Fruit fly (Drosophila melanogaster) whole organism, embryonic: Measurements from ENCODE around the gene ghi.

Source experiments
- Abd-B ChIP-seq: fragments of 200-800 bp; sonication (Bioruptor generic); optimal IDR thresholded peaks from 2 replicates; lab custom pipeline; 2018; ENCODE audit warnings: missing biosample characterization, mild to moderate bottlenecking, missing genetic modification characterization, moderate library complexity
- Bgb ChIP-seq: fragments of 200-800 bp; sonication (Bioruptor generic); IDR thresholded peaks from 2 replicates; pipeline ENCODE4 v1.3.6; 2022; ENCODE audit warnings: missing biosample characterization, missing genetic modification characterization; ENCODE audit not compliant: partially characterized antibody
- BtbVII ChIP-seq: fragments of 200-800 bp; sonication (Bioruptor generic); optimal IDR thresholded peaks from 3 replicates; lab custom pipeline; 2017; ENCODE audit warnings: missing biosample characterization, mild to moderate bottlenecking, missing genetic modification characterization
- CG10543 ChIP-seq: fragments of 200-800 bp; sonication (Bioruptor generic); optimal IDR thresholded peaks from 3 replicates; lab custom pipeline; 2017; ENCODE audit warnings: missing biosample characterization, mild to moderate bottlenecking, missing genetic modification characterization, moderate library complexity
- CG11504 ChIP-seq: fragments of 200-800 bp; sonication (Bioruptor generic); optimal IDR thresholded peaks from 3 replicates; lab custom pipeline; 2019; ENCODE audit warnings: missing biosample characterization, mild to moderate bottlenecking, missing genetic modification characterization, moderate library complexity
- CG12219 ChIP-seq: fragments of 200-800 bp; sonication (Bioruptor generic); optimal IDR thresholded peaks from 3 replicates; lab custom pipeline; 2018; ENCODE audit warnings: missing biosample characterization, mild to moderate bottlenecking, missing genetic modification characterization
- CG12299 ChIP-seq: fragments of 200-800 bp; sonication (Bioruptor generic); optimal IDR thresholded peaks from 2 replicates; lab custom pipeline; 2018; ENCODE audit warnings: missing biosample characterization, mild to moderate bottlenecking, missing genetic modification characterization
- CG15514 ChIP-seq: fragments of 200-800 bp; sonication (Bioruptor generic); optimal IDR thresholded peaks from 3 replicates; lab custom pipeline; 2017; ENCODE audit warnings: missing biosample characterization, missing genetic modification characterization, mild to moderate bottlenecking, moderate library complexity, missing genetic modification reagents
- CG17186 ChIP-seq: fragments of 200-800 bp; sonication (Bioruptor generic); optimal IDR thresholded peaks from 3 replicates; lab custom pipeline; 2017; ENCODE audit warnings: missing biosample characterization, missing genetic modification reagents, missing genetic modification characterization
- CG1792 ChIP-seq: fragments of 200-800 bp; sonication (Bioruptor generic); optimal IDR thresholded peaks from 2 replicates; lab custom pipeline; 2016; ENCODE audit warnings: missing biosample characterization, missing genetic modification characterization
- CG31441 ChIP-seq: fragments of 200-800 bp; sonication (Bioruptor generic); IDR thresholded peaks from 2 replicates; pipeline ENCODE4 v1.3.6; 2022; ENCODE audit warnings: missing biosample characterization, missing genetic modification characterization
- CG32532 ChIP-seq: fragments of 200-800 bp; sonication (Bioruptor generic); IDR thresholded peaks from 2 replicates; pipeline ENCODE4 v1.3.6; 2022; ENCODE audit warnings: missing biosample characterization, missing genetic modification characterization
- CG34422 ChIP-seq: fragments of 200-800 bp; sonication (Bioruptor generic); IDR thresholded peaks from 3 replicates; pipeline ENCODE4 v1.3.6; 2022; ENCODE audit warnings: missing biosample characterization, missing genetic modification characterization
- CG4617 ChIP-seq: fragments of 200-800 bp; sonication (Bioruptor generic); optimal IDR thresholded peaks from 3 replicates; lab custom pipeline; 2016; ENCODE audit warnings: missing biosample characterization, missing genetic modification characterization, borderline replicate concordance
- CG5180 ChIP-seq: fragments of 200-800 bp; sonication (Bioruptor generic); optimal IDR thresholded peaks from 3 replicates; lab custom pipeline; 2017; ENCODE audit warnings: missing biosample characterization, missing genetic modification characterization, mild to moderate bottlenecking, moderate library complexity, missing genetic modification reagents
- CG6791 ChIP-seq: fragments of 200-800 bp; sonication (Bioruptor generic); IDR thresholded peaks from 3 replicates; pipeline ENCODE4 v1.3.6; 2022; ENCODE audit warnings: missing biosample characterization, missing genetic modification characterization; ENCODE audit not compliant: partially characterized antibody
- CG8281 ChIP-seq: fragments of 200-800 bp; sonication (Bioruptor generic); optimal IDR thresholded peaks from 2 replicates; lab custom pipeline; 2018; ENCODE audit warnings: missing biosample characterization, mild to moderate bottlenecking, missing genetic modification characterization, moderate library complexity
- CG8388 ChIP-seq: fragments of 200-800 bp; sonication (Bioruptor generic); optimal IDR thresholded peaks from 2 replicates; lab custom pipeline; 2019; ENCODE audit warnings: missing biosample characterization, mild to moderate bottlenecking, missing genetic modification characterization, moderate library complexity
- CG8924 ChIP-seq: fragments of 200-800 bp; optimal IDR thresholded peaks from 3 replicates; lab custom pipeline; 2019; ENCODE audit warnings: missing biosample characterization, mild to moderate bottlenecking, missing genetic modification characterization, moderate library complexity
- CG9932 ChIP-seq: fragments of 200-800 bp; sonication (Bioruptor generic); IDR thresholded peaks from 2 replicates; pipeline ENCODE4 v1.3.6; 2022; ENCODE audit warnings: missing biosample characterization, missing genetic modification characterization
- CoRest ChIP-seq: fragments of 200-800 bp; sonication (Bioruptor generic); optimal IDR thresholded peaks from 3 replicates; lab custom pipeline; 2018; ENCODE audit warnings: missing biosample characterization, mild to moderate bottlenecking, missing genetic modification characterization, moderate library complexity
- D ChIP-seq, 2 experiments: fragments of 200-800 bp in 1 of 2; fragments of >200 bp in 1 of 2; sonication (Bioruptor generic) in 1 of 2; optimal IDR thresholded peaks; 2 replicates in 1 of 2; 3 replicates in 1 of 2; lab custom pipeline; 2017; ENCODE audit warnings: mild to moderate bottlenecking in 1 of 2, missing biosample characterization in 1 of 2, missing genetic modification characterization in 1 of 2, missing genetic modification reagents in 1 of 2
- Dfd ChIP-seq, 2 experiments: fragments of >200 bp; optimal IDR thresholded peaks; 2 replicates each; lab custom pipeline; 2017; ENCODE audit warnings: missing biosample characterization in 2 of 2, missing genetic modification characterization in 2 of 2
- Dip2 ChIP-seq: fragments of 200-800 bp; sonication (Bioruptor generic); IDR thresholded peaks from 2 replicates; pipeline ENCODE4 v1.3.6; 2022; ENCODE audit warnings: missing biosample characterization, missing genetic modification characterization
- Eip74EF ChIP-seq, 2 experiments: fragments of 200-800 bp in 1 of 2; fragments of >200 bp in 1 of 2; sonication (Bioruptor generic) in 1 of 2; optimal IDR thresholded peaks; 2 replicates each; lab custom pipeline; 2017 to 2019; ENCODE audit warnings: missing biosample characterization in 2 of 2, missing genetic modification characterization in 2 of 2, mild to moderate bottlenecking in 1 of 2, moderate library complexity in 1 of 2
- HHEX ChIP-seq: fragments of 200-800 bp; sonication (Bioruptor generic); optimal IDR thresholded peaks from 3 replicates; lab custom pipeline; 2017; ENCODE audit warnings: missing biosample characterization, mild to moderate bottlenecking, missing genetic modification characterization, missing genetic modification reagents
- HLHmδ ChIP-seq: fragments of 200-800 bp; sonication (Bioruptor generic); optimal IDR thresholded peaks from 2 replicates; lab custom pipeline; 2018; ENCODE audit warnings: missing biosample characterization, mild to moderate bottlenecking, missing genetic modification characterization, moderate library complexity
- Hmx ChIP-seq: fragments of 200-800 bp; sonication (Bioruptor generic); optimal IDR thresholded peaks from 2 replicates; lab custom pipeline; 2016; ENCODE audit warnings: missing biosample characterization, missing genetic modification characterization
- Jarid2 ChIP-seq: fragments of 200-800 bp; sonication (Bioruptor generic); optimal IDR thresholded peaks from 3 replicates; lab custom pipeline; 2017; ENCODE audit warnings: mild to moderate bottlenecking, missing biosample characterization, missing genetic modification reagents, missing genetic modification characterization
- NFAT ChIP-seq: fragments of 200-800 bp; sonication (Bioruptor generic); IDR thresholded peaks from 2 replicates; pipeline ENCODE4 v1.3.6; 2022; ENCODE audit warnings: missing biosample characterization, missing genetic modification characterization
- Nf-YC ChIP-seq: fragments of 200-800 bp; optimal IDR thresholded peaks from 3 replicates; lab custom pipeline; 2019; ENCODE audit warnings: missing biosample characterization, mild to moderate bottlenecking, missing genetic modification characterization, moderate library complexity
- Ravus ChIP-seq: fragments of 200-800 bp; sonication (Bioruptor generic); IDR thresholded peaks from 2 replicates; pipeline ENCODE4 v1.3.6; 2022; ENCODE audit warnings: missing biosample characterization, missing genetic modification characterization
- Rx ChIP-seq: fragments of 200-800 bp; sonication (Bioruptor generic); IDR thresholded peaks from 2 replicates; pipeline ENCODE4 v1.3.6; 2022; ENCODE audit warnings: missing biosample characterization, missing genetic modification characterization
- Sry-β ChIP-seq: fragments of 200-800 bp; sonication (Bioruptor generic); optimal IDR thresholded peaks from 2 replicates; lab custom pipeline; 2018; ENCODE audit warnings: missing biosample characterization, mild to moderate bottlenecking, missing genetic modification characterization, moderate library complexity
- Sry-δ ChIP-seq: fragments of 200-800 bp; sonication (Bioruptor generic); optimal IDR thresholded peaks from 2 replicates; lab custom pipeline; 2016; ENCODE audit warnings: missing biosample characterization, missing genetic modification characterization
- Xrp1 ChIP-seq: fragments of 200-800 bp; sonication (Bioruptor generic); IDR thresholded peaks from 2 replicates; pipeline ENCODE4 v1.3.6; 2022; ENCODE audit warnings: missing biosample characterization, missing genetic modification characterization
- ash1 ChIP-seq: fragments of 200-800 bp; sonication (Bioruptor generic); optimal IDR thresholded peaks from 2 replicates; lab custom pipeline; 2018; ENCODE audit warnings: missing biosample characterization, mild to moderate bottlenecking, missing genetic modification characterization
- chn ChIP-seq: fragments of 200-800 bp; sonication (Bioruptor generic); optimal IDR thresholded peaks from 2 replicates; lab custom pipeline; 2016; ENCODE audit warnings: missing biosample characterization, missing genetic modification characterization
- ci ChIP-seq: fragments of 200-800 bp; sonication (Bioruptor generic); IDR thresholded peaks from 3 replicates; pipeline ENCODE4 v1.3.6; 2022; ENCODE audit warnings: missing biosample characterization, missing genetic modification characterization
- crc ChIP-seq: fragments of 200-800 bp; sonication (Bioruptor generic); optimal IDR thresholded peaks from 2 replicates; lab custom pipeline; 2016; ENCODE audit warnings: missing biosample characterization, missing genetic modification characterization
- ewg ChIP-seq: fragments of 200-800 bp; sonication (Bioruptor generic); optimal IDR thresholded peaks from 3 replicates; lab custom pipeline; 2017; ENCODE audit warnings: mild to moderate bottlenecking, missing biosample characterization, missing genetic modification reagents, missing genetic modification characterization
- gfzf ChIP-seq: fragments of 200-800 bp; sonication (Bioruptor generic); optimal IDR thresholded peaks from 2 replicates; lab custom pipeline; 2016; ENCODE audit warnings: missing biosample characterization, mild to moderate bottlenecking, missing genetic modification characterization, moderate library complexity
- gsb ChIP-seq: fragments of 200-800 bp; sonication (Bioruptor generic); IDR thresholded peaks from 2 replicates; pipeline ENCODE4 v1.3.6; 2022; ENCODE audit warnings: missing biosample characterization, missing genetic modification characterization
- hkb ChIP-seq, 2 experiments: fragments of 200-800 bp in 1 of 2; fragments of >200 bp in 1 of 2; sonication (Bioruptor generic) in 1 of 2; IDR thresholded peaks in 1 of 2; optimal IDR thresholded peaks in 1 of 2; 2 replicates each; pipeline versions ENCODE4 v1.3.6 to Lab custom; 2017 to 2022; ENCODE audit warnings: missing biosample characterization in 1 of 2, missing genetic modification characterization in 1 of 2
- lab ChIP-seq: fragments of 200-800 bp; sonication (Bioruptor generic); optimal IDR thresholded peaks from 3 replicates; lab custom pipeline; 2017; ENCODE audit warnings: missing biosample characterization, missing genetic modification characterization, mild to moderate bottlenecking, moderate library complexity, missing genetic modification reagents
- lbe ChIP-seq: fragments of 200-800 bp; sonication (Bioruptor generic); optimal IDR thresholded peaks from 2 replicates; lab custom pipeline; 2016; ENCODE audit warnings: missing biosample characterization, mild to moderate bottlenecking, missing genetic modification characterization
- slp2 ChIP-seq: fragments of 200-800 bp; sonication (Bioruptor generic); optimal IDR thresholded peaks from 2 replicates; lab custom pipeline; 2016; ENCODE audit warnings: missing biosample characterization, missing genetic modification characterization
- sqz ChIP-seq: fragments of 200-800 bp; sonication (Bioruptor generic); optimal IDR thresholded peaks from 3 replicates; lab custom pipeline; 2018; ENCODE audit warnings: missing biosample characterization, mild to moderate bottlenecking, missing genetic modification characterization

The ghi gene

DNA sequence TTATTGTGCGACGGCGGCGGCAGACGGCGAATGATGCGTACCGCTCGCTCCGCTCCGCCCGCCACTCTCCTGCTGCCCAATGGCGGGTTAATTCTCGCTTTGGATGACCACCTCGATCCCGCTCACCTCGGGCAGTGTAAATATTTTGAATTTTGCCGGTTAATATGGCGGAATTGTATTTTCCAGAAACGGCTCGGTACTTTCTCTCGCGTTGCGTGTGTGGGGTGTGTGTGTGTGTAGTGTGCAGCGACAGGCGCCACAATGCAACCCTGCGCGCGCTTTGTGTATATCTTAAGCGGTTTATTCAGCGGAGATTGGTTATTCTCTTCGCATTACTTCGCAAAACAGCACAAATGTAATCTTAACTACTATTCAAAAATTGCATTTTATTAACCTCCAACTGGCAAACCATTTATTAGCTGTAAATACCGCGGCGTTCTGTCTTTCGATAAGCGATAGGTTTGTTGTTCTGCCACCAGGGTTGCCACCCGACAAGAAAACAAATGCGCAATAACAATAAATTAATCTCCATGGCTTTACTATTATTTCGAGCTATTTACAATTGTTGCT lies 4.2 kb downstream of the ghi start, which contains the start of the genes phol and CG3552 (continued):
- no peak for TF ChIP-seq crc (GFP tag; lab: Kevin White, UChicago)
- no peak for TF ChIP-seq chn (GFP tag; lab: Kevin White, UChicago)
- TF ChIP-seq lab, result peak; percentile 35
- TF ChIP-seq Ravus (GFP tag; lab: Robert Waterston, UW), result no peak
- no peak for TF ChIP-seq Hmx (GFP tag; lab: Kevin White, UChicago)
- TF ChIP-seq CG31441 (GFP tag; lab: Robert Waterston, UW), result no peak
- TF ChIP-seq CG8388, result no peak
- TF ChIP-seq Dip2 (GFP tag; lab: Robert Waterston, UW), result no peak
- no peak for TF ChIP-seq HLHmδ (GFP tag; lab: Kevin White, UChicago)
- no peak for TF ChIP-seq Rx (GFP tag; lab: Robert Waterston, UW)
- TF ChIP-seq ewg (GFP tag; lab: Kevin White, UChicago), result peak; percentile 66
- no peak for TF ChIP-seq HHEX (GFP tag; lab: Kevin White, UChicago)
- TF ChIP-seq CG8924 (tag; lab: Kevin White, UChicago), result peak; percentile 51
- peak; percentile 62 for TF ChIP-seq Sry-δ
- TF ChIP-seq Eip74EF (GFP tag; optimal IDR thresholded peaks at IDR 0.05; lab: Kevin White, UChicago), result no peak
- TF ChIP-seq Xrp1 (GFP tag; lab: Robert Waterston, UW), result no peak
- peak; percentile 24 for TF ChIP-seq CoRest (tag; lab: Kevin White, UChicago)
- TF ChIP-seq NFAT, result no peak
- peak; percentile 18 for TF ChIP-seq Abd-B
- TF ChIP-seq CG34422, result peak; percentile 81
- TF ChIP-seq CG5180 (GFP tag; lab: Kevin White, UChicago), result no peak
- TF ChIP-seq CG4617 (GFP tag; lab: Kevin White, UChicago), result peak; percentile 92
- TF ChIP-seq gfzf (GFP tag; lab: Kevin White, UChicago), result peak; percentile 51
- peak; percentile 16 for TF ChIP-seq CG11504
- TF ChIP-seq Sry-β, result peak; percentile 42
- TF ChIP-seq D (optimal IDR thresholded peaks at IDR 0.05; lab: Kevin White, UChicago), result no peak
- no peak for TF ChIP-seq D (GFP tag; optimal IDR thresholded peaks at IDR 0.05; lab: Kevin White, UChicago)
- no peak for TF ChIP-seq slp2
- TF ChIP-seq CG15514, result peak; percentile 54
- TF ChIP-seq Dfd (GFP tag; optimal IDR thresholded peaks at IDR 0.05; lab: Kevin White, UChicago), result no peak
- TF ChIP-seq hkb (optimal IDR thresholded peaks at IDR 0.05; lab: Kevin White, UChicago), result peak; percentile 3
- no peak for TF ChIP-seq hkb (GFP tag; IDR thresholded peaks at IDR 0.05; lab: Robert Waterston, UW)
- no peak for TF ChIP-seq BtbVII (GFP tag; lab: Kevin White, UChicago)
- no peak for TF ChIP-seq lbe (GFP tag; lab: Kevin White, UChicago)
- TF ChIP-seq ci (GFP tag; lab: Robert Waterston, UW), result peak; percentile 30; the same call in 1 of the 3 replicates
- TF ChIP-seq CG12219 (GFP tag; lab: Kevin White, UChicago), result no peak
- TF ChIP-seq CG1792 (GFP tag; lab: Kevin White, UChicago), result no peak
- peak; percentile 43 for TF ChIP-seq Nf-YC
- TF ChIP-seq CG6791 (GFP tag; lab: Robert Waterston, UW), result peak; percentile 27; the same call in 2 of the 3 replicates
- no peak for TF ChIP-seq CG9932 (GFP tag; lab: Robert Waterston, UW)
- no peak for TF ChIP-seq CG32532 (GFP tag; lab: Robert Waterston, UW)
- no peak for TF ChIP-seq sqz (GFP tag; lab: Kevin White, UChicago)
- peak; percentile 97 for TF ChIP-seq CG17186 (GFP tag; lab: Kevin White, UChicago)
- no peak for TF ChIP-seq CG8281 (tag; lab: Kevin White, UChicago)
- TF ChIP-seq Bgb (GFP tag; lab: Robert Waterston, UW), result peak; percentile 30; the same call in 1 of the 2 replicates
- peak; percentile 45 for TF ChIP-seq CG10543 (GFP tag; lab: Kevin White, UChicago)
- TF ChIP-seq Jarid2 (GFP tag; lab: Kevin White, UChicago), result no peak
- TF ChIP-seq ash1 (GFP tag; lab: Kevin White, UChicago), result no peak
- TF ChIP-seq CG12299 (tag; lab: Kevin White, UChicago), result no peak
- no peak for TF ChIP-seq gsb
